Worm (Caenorhabditis elegans): ENCODE results near the gene EGAP2.1.

The EGAP2.1 gene

ce11 chrII:5281137-5281536 is 49.9 kb downstream of the EGAP2.1 start (continued):
- no peak for TF ChIP-seq madf-6 (GFP tag; IDR thresholded peaks at IDR 0.05)
- no peak for TF ChIP-seq hrde-1 (tag; optimal IDR thresholded peaks at IDR 0.05; ENCODE audit: borderline replicate concordance)
- no peak for TF ChIP-seq snpc-3.4 (tag; optimal IDR thresholded peaks at IDR 0.05)
- no peak for TF ChIP-seq F39B2.1 (GFP tag; IDR thresholded peaks at IDR 0.05)
- peak; percentile 24 for TF ChIP-seq ztf-26 (tag; optimal IDR thresholded peaks at IDR 0.05)
- no peak for TF ChIP-seq ets-4 (GFP tag; optimal IDR thresholded peaks at IDR 0.05)
- no peak for TF ChIP-seq sea-2 (GFP tag; IDR thresholded peaks at IDR 0.05)
- TF ChIP-seq aptf-3 (GFP tag; IDR thresholded peaks at IDR 0.05): no peak
- TF ChIP-seq pbrm-1 (GFP tag; IDR thresholded peaks at IDR 0.05): no peak
- no peak for TF ChIP-seq ztf-25 (GFP tag; IDR thresholded peaks at IDR 0.05)
- no peak for TF ChIP-seq die-1 (tag; optimal IDR thresholded peaks at IDR 0.05)
- TF ChIP-seq D2030.7 (GFP tag; IDR thresholded peaks at IDR 0.05): no peak
- no peak for TF ChIP-seq egl-18 (GFP tag; IDR thresholded peaks at IDR 0.05)
- no peak for TF ChIP-seq Y95B8A.8 (GFP tag; IDR thresholded peaks at IDR 0.05)
- TF ChIP-seq bed-2 (GFP tag; IDR thresholded peaks at IDR 0.05): no peak
- no peak for TF ChIP-seq lin-35 (GFP tag; optimal IDR thresholded peaks at IDR 0.05)
- no peak for TF ChIP-seq T07F8.4 (tag; optimal IDR thresholded peaks at IDR 0.05)
- peak; percentile 39 for TF ChIP-seq atf-7 (tag; optimal IDR thresholded peaks at IDR 0.05)
- no peak for TF ChIP-seq fkh-3 (tag; optimal IDR thresholded peaks at IDR 0.05)
- peak; percentile 10 for TF ChIP-seq lin-40 (tag; optimal IDR thresholded peaks at IDR 0.05)
- TF ChIP-seq dpff-1 (tag; optimal IDR thresholded peaks at IDR 0.05): no peak
- TF ChIP-seq efl-1 (GFP tag; optimal IDR thresholded peaks at IDR 0.05): no peak
- no peak for TF ChIP-seq attf-3 (GFP tag; conservative IDR thresholded peaks at IDR 0.05)

ce11 chrII:5282192-5282591 is 51.0 kb downstream of the EGAP2.1 start, which contains the start of gene pmt-1:
Gene pmt-1, minus strand, starts transcription at chrII:5282523.
- TF ChIP-seq let-526 (GFP tag; IDR thresholded peaks at IDR 0.05) (0 out of 2 replicates have a peak, but pooled peaks have one; percentile 37), let-607 (tag; optimal IDR thresholded peaks at IDR 0.05) (peak in 1 of 2 experiments; percentile 29), B0019.2 (GFP tag; conservative IDR thresholded peaks at IDR 0.05) (no peak), F37B4.10 (GFP tag; IDR thresholded peaks at IDR 0.05) (no peak), F57C9.4 (tag; optimal IDR thresholded peaks at IDR 0.05) (no peak), somi-1 (GFP tag; optimal IDR thresholded peaks at IDR 0.05) (peak; percentile 49), madf-3 (GFP tag; IDR thresholded peaks at IDR 0.05) (0 out of 2 replicates have a peak, but pooled peaks have one; percentile 69), cebp-1 (GFP tag; IDR thresholded peaks at IDR 0.05) (no peak), cebp-1 (tag; optimal IDR thresholded peaks at IDR 0.05) (peak; percentile 31), ztf-26 (tag; optimal IDR thresholded peaks at IDR 0.05) (peak; percentile 5), snpc-1.3 (tag; optimal IDR thresholded peaks at IDR 0.05; ENCODE audit: insufficient read depth) (no peak), tbx-9 (tag; optimal IDR thresholded peaks at IDR 0.05; ENCODE audit: borderline replicate concordance) (no peak), bed-1 (GFP tag; IDR thresholded peaks at IDR 0.05) (no peak), atf-7 (tag; optimal IDR thresholded peaks at IDR 0.05) (peak; percentile 14), hmg-1.2 (GFP tag; IDR thresholded peaks at IDR 0.05) (0 out of 2 replicates have a peak, but pooled peaks have one; percentile 11)
